Worm (Caenorhabditis elegans) whole organism, late embryonic: Measurements from ENCODE around the gene znfx-1.

Source experiments
- ceh-31 ChIP-seq: sonication (generic microtip); optimal IDR thresholded peaks from 2 replicates; lab custom pipeline; 2016; ENCODE audit warnings: missing genetic modification characterization, missing compliant biosample characterization
- pha-2 ChIP-seq: sonication (generic microtip); optimal IDR thresholded peaks from 2 replicates; lab custom pipeline; 2017; ENCODE audit warnings: mild to moderate bottlenecking, missing genetic modification characterization, missing compliant biosample characterization
- tbx-2 ChIP-seq: sonication (generic microtip); optimal IDR thresholded peaks from 2 replicates; lab custom pipeline; 2016; ENCODE audit warnings: missing genetic modification characterization, missing compliant biosample characterization
- unc-86 ChIP-seq: sonication (generic microtip); optimal IDR thresholded peaks from 2 replicates; lab custom pipeline; 2016; ENCODE audit warnings: missing genetic modification characterization, missing compliant biosample characterization

- TF ChIP-seq ceh-31 (tag; lab: Kevin White, UChicago) (no peak), pha-2 (tag; lab: Kevin White, UChicago) (no peak), unc-86 (no peak), tbx-2 (no peak)
Measured at ce11 chrII:9173471-9173870, 40.0 kb upstream of the znfx-1 start.
